Worm (Caenorhabditis elegans) whole organism, L3 larva: ENCODE results near the gene T16G12.13.

Source experiments
- ZK546.5 ChIP-seq: sonication (generic microtip); optimal IDR thresholded peaks from 2 replicates; lab custom pipeline; 2017; ENCODE audit warnings: missing biosample characterization, missing genetic modification characterization
- aly-2 ChIP-seq: fragments of 150-350 bp; optimal IDR thresholded peaks from 2 replicates; lab custom pipeline; 2014; ENCODE audit warnings: missing biosample characterization, missing genetic modification characterization
- ama-1 ChIP-seq: fragments of 150-350 bp; optimal IDR thresholded peaks from 2 replicates; lab custom pipeline; 2018
- ceh-16 ChIP-seq: sonication (generic microtip); optimal IDR thresholded peaks from 2 replicates; lab custom pipeline; 2017; ENCODE audit warnings: missing biosample characterization, missing genetic modification characterization
- ceh-28 ChIP-seq: fragments of 150-350 bp; optimal IDR thresholded peaks from 2 replicates; lab custom pipeline; 2014; ENCODE audit warnings: missing biosample characterization, missing genetic modification reagents, missing genetic modification characterization
- ceh-82 ChIP-seq: fragments of 150-350 bp; optimal IDR thresholded peaks from 2 replicates; lab custom pipeline; 2014; ENCODE audit warnings: missing biosample characterization, missing genetic modification characterization
- ceh-9 ChIP-seq: sonication (generic microtip); optimal IDR thresholded peaks from 2 replicates; lab custom pipeline; 2018; ENCODE audit warnings: missing biosample characterization, missing genetic modification characterization
- egl-5 ChIP-seq: fragments of 150-350 bp; optimal IDR thresholded peaks from 2 replicates; lab custom pipeline; 2017; ENCODE audit warnings: missing biosample characterization, missing genetic modification reagents, missing genetic modification characterization, inconsistent platforms
- elt-1 ChIP-seq: fragments of 150-350 bp; optimal IDR thresholded peaks from 2 replicates; lab custom pipeline; 2014; ENCODE audit warnings: missing biosample characterization, missing genetic modification characterization
- elt-3 ChIP-seq, 3 experiments: fragments of 150-350 bp in 1 of 3; sonication (generic microtip) in 2 of 3; optimal IDR thresholded peaks; 2 replicates in 2 of 3; 4 replicates in 1 of 3; lab custom pipeline; 2014 to 2017; ENCODE audit warnings: missing biosample characterization in 3 of 3, missing genetic modification characterization in 3 of 3
- fkh-10 ChIP-seq: sonication (generic microtip); optimal IDR thresholded peaks from 2 replicates; lab custom pipeline; 2017; ENCODE audit warnings: missing biosample characterization, missing genetic modification reagents, missing genetic modification characterization
- fkh-2 ChIP-seq: fragments of 150-350 bp; optimal IDR thresholded peaks from 2 replicates; lab custom pipeline; 2014; ENCODE audit warnings: missing biosample characterization, missing genetic modification reagents, missing genetic modification characterization
- hmg-11 ChIP-seq: sonication (generic microtip); optimal IDR thresholded peaks from 2 replicates; lab custom pipeline; 2016; ENCODE audit warnings: missing genetic modification characterization, missing compliant biosample characterization
- jun-1 ChIP-seq: fragments of 150-350 bp; optimal IDR thresholded peaks from 2 replicates; lab custom pipeline; 2014; ENCODE audit warnings: missing biosample characterization, missing genetic modification reagents, missing genetic modification characterization
- lin-15B ChIP-seq: fragments of 150-350 bp; optimal IDR thresholded peaks from 2 replicates; lab custom pipeline; 2014; ENCODE audit warnings: missing biosample characterization, missing genetic modification characterization
- lin-39 ChIP-seq: fragments of 150-350 bp; optimal IDR thresholded peaks from 2 replicates; lab custom pipeline; 2018; ENCODE audit warnings: missing biosample characterization, missing genetic modification reagents, missing genetic modification characterization
- nfya-1 ChIP-seq: sonication (generic microtip); optimal IDR thresholded peaks from 2 replicates; lab custom pipeline; 2017; ENCODE audit warnings: missing genetic modification characterization, mild to moderate bottlenecking, missing compliant biosample characterization, antibody characterized with exemption, moderate library complexity; ENCODE audit not compliant: insufficient read depth
- nhr-11 ChIP-seq: fragments of 150-350 bp; optimal IDR thresholded peaks from 2 replicates; lab custom pipeline; 2014; ENCODE audit warnings: missing biosample characterization, missing genetic modification characterization
- nhr-12 ChIP-seq: fragments of 150-350 bp; optimal IDR thresholded peaks from 2 replicates; lab custom pipeline; 2014; ENCODE audit warnings: missing biosample characterization, missing genetic modification characterization
- nhr-237 ChIP-seq: fragments of 150-350 bp; optimal IDR thresholded peaks from 2 replicates; lab custom pipeline; 2014; ENCODE audit warnings: missing biosample characterization, missing genetic modification characterization
- nhr-28 ChIP-seq: fragments of 150-350 bp; optimal IDR thresholded peaks from 2 replicates; lab custom pipeline; 2014; ENCODE audit warnings: missing biosample characterization, missing genetic modification characterization
- nhr-67 ChIP-seq: fragments of 150-350 bp; optimal IDR thresholded peaks from 2 replicates; lab custom pipeline; 2014; ENCODE audit warnings: missing biosample characterization, missing genetic modification characterization
- pha-4 ChIP-seq: fragments of 150-350 bp; optimal IDR thresholded peaks from 2 replicates; lab custom pipeline; 2014; ENCODE audit warnings: missing biosample characterization, missing genetic modification reagents, missing genetic modification characterization
- pqm-1 ChIP-seq: fragments of 150-350 bp; optimal IDR thresholded peaks from 2 replicates; lab custom pipeline; 2017; ENCODE audit warnings: missing biosample characterization, missing genetic modification characterization, inconsistent platforms
- sea-2 ChIP-seq: fragments of 150-350 bp; sonication (generic microtip); optimal IDR thresholded peaks from 4 replicates; lab custom pipeline; 2014; ENCODE audit warnings: missing biosample characterization, missing genetic modification reagents, missing genetic modification characterization
- skn-1 ChIP-seq: fragments of 150-350 bp; optimal IDR thresholded peaks from 2 replicates; lab custom pipeline; 2014; ENCODE audit warnings: missing biosample characterization, missing genetic modification characterization
- snpc-4 ChIP-seq: fragments of 150-350 bp; optimal IDR thresholded peaks from 2 replicates; lab custom pipeline; 2014; ENCODE audit warnings: missing biosample characterization, missing genetic modification characterization
- tbx-2 ChIP-seq: sonication (generic microtip); optimal IDR thresholded peaks from 2 replicates; lab custom pipeline; 2016; ENCODE audit warnings: mild to moderate bottlenecking, missing genetic modification characterization, missing compliant biosample characterization
- unc-39 ChIP-seq: sonication (generic microtip); optimal IDR thresholded peaks from 4 replicates; lab custom pipeline; 2017; ENCODE audit warnings: missing biosample characterization, missing genetic modification characterization
- unc-62 ChIP-seq: fragments of 150-350 bp; sonication (generic microtip); optimal IDR thresholded peaks from 4 replicates; lab custom pipeline; 2014; ENCODE audit warnings: missing biosample characterization, missing genetic modification reagents, missing genetic modification characterization
- ztf-11 ChIP-seq: fragments of 150-350 bp; optimal IDR thresholded peaks from 2 replicates; lab custom pipeline; 2014; ENCODE audit warnings: missing biosample characterization, missing genetic modification characterization

The T16G12.13 gene

DNA sequence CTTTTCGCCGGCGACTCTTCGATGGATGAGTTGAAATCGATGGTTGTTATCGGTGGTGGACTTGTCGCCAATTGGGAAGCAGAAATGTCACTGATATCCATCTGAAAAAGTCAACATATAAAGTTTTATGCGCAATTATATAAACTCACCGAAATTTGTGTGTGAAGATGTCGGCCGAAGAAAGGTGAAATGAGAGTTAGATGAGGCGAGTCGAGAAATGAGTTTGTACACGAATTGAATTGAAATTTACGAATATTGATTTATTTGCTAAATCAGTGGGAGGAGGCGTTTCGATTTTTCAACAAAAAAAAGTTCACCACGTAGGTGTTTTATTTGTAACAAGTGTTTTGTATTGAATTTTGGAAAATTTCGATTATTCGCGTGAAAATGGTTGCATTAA is 40.7 kb downstream of the T16G12.13 start, which contains the start of gene kel-10:
TSS of gene kel-10 (minus strand) at position 101 of the 400 bp plus-strand sequence.
- TF ChIP-seq nhr-28 (tag; lab: Kevin White, UChicago): no peak
- TF ChIP-seq unc-62 (GFP tag; lab: Kevin White, UChicago): no peak
- no peak for TF ChIP-seq nhr-67 (tag; lab: Kevin White, UChicago)
- TF ChIP-seq skn-1 (tag; lab: Kevin White, UChicago): no peak
- TF ChIP-seq egl-5: no peak
- TF ChIP-seq ceh-16: no peak
- no peak for TF ChIP-seq ZK546.5 (tag; lab: Kevin White, UChicago)
- TF ChIP-seq snpc-4 (tag; lab: Kevin White, UChicago): no peak
- TF ChIP-seq elt-1: no peak
- no peak for TF ChIP-seq ceh-28 (tag; lab: Kevin White, UChicago)
- no peak for TF ChIP-seq unc-39 (tag; lab: Kevin White, UChicago)
- no peak for TF ChIP-seq lin-15B (tag; lab: Kevin White, UChicago)
- no peak for TF ChIP-seq pha-4
- TF ChIP-seq, all 47 proteins: peak for 0

DNA sequence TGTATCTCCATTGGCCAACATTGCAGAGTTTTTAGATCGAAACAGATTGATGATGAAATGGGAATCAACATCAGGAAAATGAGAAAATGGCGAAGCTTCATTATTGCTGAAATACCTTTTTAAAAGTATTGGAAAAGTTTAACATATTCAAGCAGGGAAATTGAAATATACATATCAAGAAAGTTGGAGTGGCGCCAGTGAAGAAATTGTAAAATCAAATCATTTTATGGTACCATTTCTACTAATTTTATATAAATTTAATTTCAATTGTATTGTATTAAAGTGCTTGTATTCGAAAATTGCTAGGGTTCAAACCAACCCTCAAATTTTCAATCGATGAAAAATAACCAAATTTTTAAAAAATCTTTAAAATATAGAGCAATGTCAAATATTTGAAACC is 45.7 kb downstream of the T16G12.13 start, which contains the start of gene srt-55:
TSS of gene srt-55 (minus strand) at position 101 of the 400 bp plus-strand sequence.
- no peak for TF ChIP-seq nhr-11
- no peak for TF ChIP-seq sea-2 (GFP tag; lab: Kevin White, UChicago)
- TF ChIP-seq nhr-237 (tag; lab: Kevin White, UChicago): no peak
- TF ChIP-seq egl-5: no peak
- TF ChIP-seq ceh-9 (tag; lab: Kevin White, UChicago): no peak
- TF ChIP-seq tbx-2 (tag; lab: Kevin White, UChicago): no peak
- TF ChIP-seq jun-1 (tag; lab: Kevin White, UChicago): no peak
- TF ChIP-seq fkh-10 (GFP tag; lab: Kevin White, UChicago): no peak
- no peak for TF ChIP-seq hmg-11
- no peak for TF ChIP-seq nhr-12
- TF ChIP-seq pha-4: no peak
- no peak for TF ChIP-seq ama-1 (lab: Kevin White, UChicago)
- TF ChIP-seq pqm-1 (tag; lab: Kevin White, UChicago): no peak
- TF ChIP-seq nfya-1 (tag; lab: Kevin White, UChicago): no peak

DNA sequence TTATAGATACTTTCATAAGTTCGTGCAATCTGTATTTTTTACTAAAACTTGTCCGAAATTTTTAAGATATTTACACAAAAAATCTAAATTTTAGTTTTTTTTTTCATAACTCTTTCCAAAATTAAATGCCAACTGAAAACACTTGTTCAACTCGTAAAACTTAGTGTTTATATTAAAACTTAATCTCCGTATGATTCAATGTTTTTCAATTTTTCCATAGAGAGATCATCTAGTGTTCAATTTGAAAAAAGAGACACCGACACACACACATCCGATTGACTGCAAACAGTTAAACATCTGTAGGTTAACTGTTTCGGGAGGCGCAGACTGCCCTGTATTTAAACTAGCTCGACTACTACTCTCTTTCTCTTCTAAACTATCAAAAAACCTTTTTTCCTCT is 48.3 kb downstream of the T16G12.13 start, which contains the start of gene T16H12.9:
TSS of gene T16H12.9 (plus strand) at position 301 of the 400 bp plus-strand sequence.
- TF ChIP-seq lin-39 (tag; lab: Kevin White, UChicago) (no peak), ceh-28 (tag; lab: Kevin White, UChicago) (no peak), ceh-82 (tag; lab: Kevin White, UChicago) (no peak), fkh-2 (tag; lab: Kevin White, UChicago) (no peak), aly-2 (tag; lab: Kevin White, UChicago) (no peak), tbx-2 (tag; lab: Kevin White, UChicago) (no peak), pqm-1 (tag; lab: Kevin White, UChicago) (no peak), nhr-67 (tag; lab: Kevin White, UChicago) (no peak), pha-4 (no peak), elt-3 (tag; optimal IDR thresholded peaks at IDR 0.05; lab: Kevin White, UChicago) (no peak), ztf-11 (tag; lab: Kevin White, UChicago) (no peak), sea-2 (GFP tag; lab: Kevin White, UChicago) (no peak), fkh-10 (GFP tag; lab: Kevin White, UChicago) (no peak)
